Worm (Caenorhabditis elegans): ENCODE measurements around the gene dsl-6.

dsl-6 gene

DNA sequence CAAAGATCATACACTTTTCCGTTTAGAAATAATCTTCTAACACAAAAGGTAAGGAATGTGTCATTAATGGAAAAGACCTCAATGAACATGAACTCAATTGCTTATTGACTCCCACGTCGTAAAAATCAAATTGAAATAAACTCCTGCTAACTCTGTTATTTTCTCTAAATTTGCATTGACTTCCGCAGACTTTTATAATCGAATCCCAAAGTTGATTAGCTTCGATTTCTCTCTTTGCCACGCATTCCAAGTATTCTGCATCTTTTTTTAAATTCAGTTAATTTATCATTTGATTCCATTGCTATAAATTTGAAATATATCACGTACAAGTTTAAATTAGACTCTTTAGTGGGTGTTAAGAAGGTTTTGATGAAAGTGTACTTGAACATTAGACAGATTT, 9.4 kb downstream of the dsl-6 start:
- no peak for TF ChIP-seq unc-62 (GFP tag; optimal IDR thresholded peaks at IDR 0.05)

DNA sequence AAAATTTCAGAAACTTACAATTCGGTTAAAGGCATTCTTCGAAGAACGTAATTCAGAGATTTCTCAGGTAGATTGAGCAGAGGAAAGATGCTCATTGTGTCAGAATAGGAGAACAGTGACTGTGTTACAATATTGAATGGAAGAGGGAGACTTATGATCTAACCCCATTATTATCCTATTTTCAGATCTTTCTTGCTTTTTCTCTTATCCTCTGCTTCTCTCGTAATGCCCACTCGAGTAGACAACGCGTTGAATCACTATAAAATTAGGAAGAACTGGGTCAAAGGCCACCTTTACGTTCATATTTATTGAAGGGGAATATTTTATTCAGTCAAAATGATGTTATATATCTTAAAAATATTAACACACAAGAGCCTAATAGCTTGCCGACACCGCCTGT, 18.9 kb downstream of the dsl-6 start, which contains the start of gene fbxb-76:
Gene fbxb-76, minus strand, starts transcription at position 101 of the 400 bp plus-strand sequence.
- no peak for TF ChIP-seq unc-62 (GFP tag; optimal IDR thresholded peaks at IDR 0.05)

DNA sequence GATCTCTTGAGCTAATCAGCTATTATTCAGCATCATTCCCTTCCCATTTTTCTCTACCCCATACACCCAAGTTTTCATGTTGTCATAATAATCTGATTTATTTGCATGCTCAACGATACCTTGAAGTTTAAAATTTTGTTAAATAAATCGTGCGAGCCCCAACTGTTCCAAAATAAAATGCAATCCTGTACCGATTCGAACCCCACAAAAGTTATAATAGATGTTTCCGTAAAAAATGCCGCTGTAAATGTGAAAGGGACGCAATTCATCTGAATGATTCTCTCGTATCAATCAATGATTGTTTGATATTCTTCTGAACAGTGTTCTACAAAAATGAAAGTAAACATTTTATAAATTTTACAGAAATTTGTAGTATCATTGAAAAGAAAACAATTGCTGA, 20.7 kb downstream of the dsl-6 start:
- no peak for TF ChIP-seq unc-62 (GFP tag; optimal IDR thresholded peaks at IDR 0.05)

DNA sequence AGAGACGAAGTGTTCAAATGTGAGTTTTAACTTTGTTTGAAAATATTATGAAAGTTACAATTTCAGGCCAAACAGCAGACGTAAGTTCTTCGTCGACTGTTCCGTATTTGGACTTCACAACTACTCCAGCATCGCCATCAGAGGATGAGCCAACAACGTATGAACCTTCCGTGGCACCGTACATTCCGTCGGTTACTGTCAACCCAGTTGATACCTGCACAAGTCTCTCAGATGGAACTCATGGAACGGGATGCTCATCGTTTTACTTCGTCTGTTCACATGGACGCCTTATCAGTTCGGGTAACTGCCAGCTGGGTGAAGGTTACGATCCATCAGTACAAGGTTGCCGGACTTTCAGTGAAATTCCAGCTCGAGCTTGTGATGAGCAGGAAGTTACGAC, 22.4 kb downstream of the dsl-6 start:
- no peak for TF ChIP-seq unc-62 (GFP tag; optimal IDR thresholded peaks at IDR 0.05)

DNA sequence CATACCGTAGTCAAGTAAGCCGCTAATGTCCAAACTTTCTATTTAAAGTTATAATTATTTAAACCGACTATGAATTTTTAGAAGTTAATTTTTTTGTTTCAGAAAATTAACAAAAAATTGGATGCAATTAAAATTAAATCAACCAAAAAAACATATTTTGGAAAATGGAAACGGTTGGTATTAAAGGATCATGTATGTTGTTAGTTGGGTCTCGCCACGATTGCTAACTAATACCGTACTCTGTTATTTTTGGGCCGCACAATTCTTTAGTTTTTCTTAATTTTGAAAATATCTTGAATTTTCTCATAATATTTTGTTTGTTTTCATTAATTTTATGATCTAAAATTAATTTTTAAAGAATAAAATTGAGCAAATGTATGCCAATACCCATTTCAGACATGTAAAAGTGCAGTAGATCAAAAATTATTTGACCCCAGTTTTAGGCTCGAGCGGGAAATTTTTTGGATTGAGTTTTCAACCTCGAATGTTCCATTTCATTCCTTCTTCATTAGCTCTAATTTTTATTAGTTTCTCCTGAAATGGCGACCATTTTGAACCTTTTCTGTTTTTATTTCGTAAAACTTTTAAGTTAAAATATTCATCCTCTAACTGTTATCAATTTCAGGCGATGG, 25.6 kb downstream of the dsl-6 start, which contains the start of gene cbd-1:
Gene cbd-1, plus strand, starts transcription at position 626 of the 632 bp plus-strand sequence.
- TF ChIP-seq unc-62 (GFP tag; optimal IDR thresholded peaks at IDR 0.05), result no peak

DNA sequence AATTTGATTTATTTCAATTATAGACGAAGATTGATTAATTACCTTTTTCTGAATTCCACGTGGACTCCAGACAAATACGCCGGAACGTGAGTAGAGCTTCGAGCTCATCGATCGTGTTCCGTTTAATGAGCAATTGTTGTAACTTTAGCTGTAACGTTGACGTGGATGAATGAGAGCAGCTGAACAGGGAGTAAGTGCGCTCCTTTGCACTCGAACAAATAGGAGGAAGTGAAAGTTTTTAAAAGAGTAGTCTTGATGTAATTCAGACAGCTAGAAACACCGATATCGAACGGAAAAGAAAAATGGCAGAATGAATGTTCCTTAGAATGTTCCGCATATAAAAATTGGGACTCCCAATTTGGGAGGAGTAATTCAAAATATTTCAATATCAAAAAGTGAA, 26.5 kb downstream of the dsl-6 start, which contains the start of gene sec-31:
Gene sec-31, minus strand, starts transcription at position 148 of the 400 bp plus-strand sequence.
- TF ChIP-seq unc-62 (GFP tag; optimal IDR thresholded peaks at IDR 0.05), result no peak

DNA sequence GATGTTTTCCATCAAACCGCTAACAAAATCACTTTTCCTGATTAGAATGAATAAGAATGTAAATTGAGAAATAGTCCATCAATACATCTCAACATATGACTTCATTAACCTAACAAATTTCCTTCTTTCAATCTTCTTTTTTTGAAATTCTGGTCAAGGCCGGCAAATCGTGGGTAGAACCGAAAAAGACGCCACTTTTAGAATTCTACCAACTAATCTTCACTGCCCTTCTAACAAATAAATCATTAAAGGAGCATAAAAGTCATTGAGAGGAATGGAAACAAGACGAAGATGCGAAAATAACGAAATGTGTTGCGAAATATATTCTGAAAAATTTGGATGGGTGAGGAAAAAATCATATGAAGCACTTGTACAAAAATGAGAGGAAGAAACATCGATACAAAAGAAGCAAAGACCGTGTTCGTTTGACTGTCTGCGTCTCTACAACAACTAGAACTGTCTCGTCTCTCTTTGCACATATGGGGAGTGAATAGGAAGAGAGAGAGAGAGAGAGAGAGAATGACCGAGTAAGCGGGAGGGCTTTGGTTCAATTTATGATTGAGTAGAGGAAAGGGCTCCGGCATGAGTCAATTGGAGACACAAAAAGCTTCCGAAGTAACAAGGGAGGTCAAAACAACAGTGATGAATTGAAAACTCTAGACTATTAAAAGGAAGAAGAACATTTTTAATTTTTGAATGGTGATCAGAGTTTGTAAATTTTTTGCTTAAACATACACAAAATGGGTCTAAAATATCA, 34.1 kb downstream of the dsl-6 start:
- TF ChIP-seq unc-62 (GFP tag; optimal IDR thresholded peaks at IDR 0.05), result no peak

DNA sequence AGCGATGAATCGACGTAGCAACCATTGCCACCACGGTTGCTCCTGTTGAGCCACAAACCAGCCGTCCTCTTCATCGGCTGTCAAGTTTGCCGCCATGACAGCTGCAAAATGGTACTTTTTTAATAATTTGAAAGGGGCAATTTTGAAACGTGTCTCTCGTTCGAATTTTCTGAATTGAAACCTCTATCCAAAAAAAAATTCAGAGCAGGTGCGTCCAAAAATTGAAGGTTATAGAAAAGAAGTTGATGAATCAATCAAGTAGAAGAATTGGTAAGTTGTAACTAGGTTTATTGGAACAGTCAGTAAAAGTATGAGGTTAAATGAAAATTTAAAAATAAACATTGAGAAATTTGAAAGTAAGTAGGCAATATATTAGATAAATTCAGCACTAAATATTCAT, 36.7 kb downstream of the dsl-6 start, which contains the start of gene T01G1.4:
Gene T01G1.4, minus strand, starts transcription at position 101 of the 400 bp plus-strand sequence.
- TF ChIP-seq unc-62 (GFP tag; optimal IDR thresholded peaks at IDR 0.05), result no peak

DNA sequence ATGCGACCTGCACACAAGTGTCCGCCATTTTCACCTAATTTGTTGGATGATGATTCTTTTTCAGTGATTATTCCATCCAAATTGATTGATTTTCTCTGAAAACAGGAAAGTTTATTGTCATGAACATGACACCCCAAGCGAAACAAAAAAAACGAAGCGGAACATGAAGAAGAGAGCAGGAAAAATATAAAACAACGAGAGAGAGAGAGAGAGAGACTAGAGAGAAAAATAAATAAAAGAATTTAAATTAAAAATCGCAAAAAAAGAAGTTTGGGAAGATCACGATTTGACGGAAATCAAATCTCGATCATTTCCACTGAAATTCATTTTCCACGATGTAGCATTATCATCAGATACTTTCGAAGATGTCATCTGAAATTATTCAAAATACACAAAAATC, 38.3 kb downstream of the dsl-6 start, which contains the start of gene klp-12:
Gene klp-12, minus strand, starts transcription at position 101 of the 400 bp plus-strand sequence.
- TF ChIP-seq unc-62 (GFP tag; optimal IDR thresholded peaks at IDR 0.05), result no peak

DNA sequence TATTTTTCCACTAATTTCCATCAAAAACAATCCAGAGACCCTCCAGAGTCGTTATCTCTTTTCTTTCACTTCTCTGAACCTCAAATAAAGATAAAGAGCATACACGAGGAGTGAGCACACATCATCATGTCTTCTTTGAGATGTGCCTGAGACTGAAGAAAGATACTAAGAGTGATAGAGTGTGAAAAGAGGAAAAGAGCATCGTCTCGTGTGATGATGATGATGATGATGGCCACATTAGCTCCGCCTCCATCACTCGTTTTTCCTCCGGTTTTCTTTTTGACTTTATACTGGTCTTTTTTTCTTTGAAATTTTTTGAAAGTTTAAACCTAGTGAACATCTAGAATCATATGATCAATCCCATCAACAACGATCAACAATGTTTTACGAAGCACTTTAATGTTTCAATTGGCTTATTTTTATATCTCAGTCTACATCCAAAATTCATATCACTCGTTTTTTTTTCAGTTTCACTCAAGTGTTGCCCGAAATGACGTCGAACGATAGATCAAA, 44.1 kb downstream of the dsl-6 start, which contains the start of gene T01G1.2:
Gene T01G1.2, plus strand, starts transcription at position 463 of the 513 bp plus-strand sequence.
- no peak for TF ChIP-seq unc-62 (GFP tag; optimal IDR thresholded peaks at IDR 0.05)

DNA sequence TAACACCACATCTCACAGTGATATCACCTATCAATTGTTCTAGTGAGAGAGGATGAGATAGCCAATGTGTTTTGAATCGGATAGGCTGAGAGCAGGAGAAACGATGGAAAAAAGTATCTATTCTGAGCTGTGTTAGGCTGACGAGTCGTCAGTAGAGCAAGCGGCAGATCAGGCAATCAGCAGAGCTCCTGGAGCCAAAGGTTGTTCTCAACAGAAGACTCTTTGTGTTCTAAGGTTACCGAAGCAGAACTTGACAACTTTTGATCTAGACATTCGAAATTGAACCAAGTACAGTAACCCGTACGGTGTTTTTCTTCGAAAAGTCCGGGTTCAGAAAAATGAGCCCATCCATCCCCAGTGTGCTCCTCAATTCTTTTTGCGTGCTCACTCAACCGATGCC, 45.3 kb downstream of the dsl-6 start:
- TF ChIP-seq unc-62 (GFP tag; optimal IDR thresholded peaks at IDR 0.05), result no peak

DNA sequence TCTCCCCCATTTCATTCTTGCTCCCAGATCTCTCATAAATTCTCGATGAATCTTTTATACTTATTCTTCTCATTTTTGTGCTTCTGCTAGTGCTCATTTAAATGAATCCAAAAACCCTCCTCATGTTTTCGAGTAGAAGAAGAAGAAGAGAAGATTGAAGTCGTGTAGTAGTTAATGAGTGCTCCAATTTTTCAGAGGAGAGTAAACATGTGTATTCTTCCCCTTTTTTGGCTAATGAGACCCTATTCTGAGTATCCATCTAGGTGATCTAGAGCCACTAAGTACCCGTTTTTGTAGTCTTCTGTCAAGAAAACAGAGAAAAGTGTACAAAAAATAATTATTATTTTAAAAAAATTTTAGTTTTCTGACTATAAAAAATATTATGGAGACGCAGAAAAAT, 46.6 kb downstream of the dsl-6 start:
- TF ChIP-seq unc-62 (GFP tag; optimal IDR thresholded peaks at IDR 0.05), result no peak

DNA sequence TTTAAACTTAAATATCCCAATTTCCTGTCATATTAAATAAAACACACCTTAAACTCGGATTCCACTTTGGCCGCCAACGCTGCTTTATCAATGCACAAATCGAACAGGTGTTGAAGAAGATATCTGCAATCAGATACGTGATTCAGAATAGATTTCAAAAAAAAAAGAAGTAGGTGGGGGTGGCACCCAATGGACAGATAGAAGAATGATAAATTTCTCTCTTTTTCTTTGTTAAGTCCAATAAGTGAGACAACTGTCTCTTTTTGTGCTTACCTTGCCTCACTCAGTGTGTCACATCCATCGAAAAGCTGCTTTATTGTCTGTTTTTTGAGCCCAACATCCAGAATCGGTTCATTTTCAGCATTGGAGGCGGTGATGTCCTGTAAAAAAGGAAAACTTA, 47.3 kb downstream of the dsl-6 start:
- no peak for TF ChIP-seq unc-62 (GFP tag; optimal IDR thresholded peaks at IDR 0.05)

DNA sequence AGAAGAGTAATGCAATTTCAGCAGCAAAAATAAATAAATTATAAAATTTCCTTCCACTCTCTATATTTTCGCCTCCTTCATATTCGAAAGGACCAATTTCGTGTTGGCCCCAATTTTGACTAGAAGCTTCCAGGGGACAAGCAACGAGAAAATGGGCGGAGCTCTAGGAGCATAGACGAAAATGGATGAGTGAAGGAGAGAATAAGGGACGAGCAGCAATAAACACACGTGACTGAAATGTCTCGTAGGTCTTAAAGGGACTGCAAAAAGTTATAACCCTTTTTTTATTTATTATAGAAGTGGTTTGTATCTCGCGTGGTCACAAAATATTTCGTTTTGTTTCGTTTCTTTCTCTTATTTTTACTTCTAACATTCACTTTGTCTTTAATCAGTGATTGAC, 48.4 kb downstream of the dsl-6 start:
- no peak for TF ChIP-seq unc-62 (GFP tag; optimal IDR thresholded peaks at IDR 0.05)

DNA sequence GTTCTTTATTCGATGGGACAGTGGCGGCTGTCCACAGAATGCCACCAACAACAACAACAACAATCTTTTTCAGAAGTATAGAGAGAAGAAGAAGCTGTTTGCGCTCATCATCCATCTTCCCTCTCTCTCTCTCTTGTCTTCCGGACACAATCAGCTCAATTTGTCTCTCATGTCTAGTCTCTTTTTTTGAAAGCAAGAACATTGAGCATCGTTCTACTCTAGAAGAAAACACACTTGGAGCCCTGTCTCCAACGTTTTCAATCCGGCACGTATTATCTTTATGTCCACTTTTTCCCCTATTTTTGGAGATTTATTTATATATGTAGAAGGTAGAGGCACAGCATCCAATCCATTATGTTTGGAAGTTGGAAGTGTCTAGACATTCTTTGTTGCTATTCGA, 49.3 kb downstream of the dsl-6 start:
- no peak for TF ChIP-seq unc-62 (GFP tag; optimal IDR thresholded peaks at IDR 0.05)

DNA sequence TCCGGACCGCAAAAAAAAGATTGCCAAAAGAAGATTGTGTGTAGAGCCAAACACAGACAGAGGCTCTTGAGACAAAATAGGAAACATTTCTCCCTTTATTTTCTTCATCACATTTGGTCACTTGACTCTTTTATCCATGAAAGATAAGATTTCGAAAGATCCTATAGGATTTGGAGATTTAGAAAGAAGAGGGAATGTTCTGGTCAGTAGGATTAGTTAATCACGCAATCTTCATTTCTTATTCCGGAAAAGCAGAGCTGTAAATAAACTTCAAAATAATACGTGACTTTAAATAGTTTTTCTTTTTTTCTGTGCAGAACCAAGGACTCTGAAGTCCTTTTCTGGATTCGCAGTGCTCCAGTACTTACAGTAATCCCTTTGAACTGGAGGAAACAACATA, 50.8 kb downstream of the dsl-6 start:
- no peak for TF ChIP-seq unc-62 (GFP tag; optimal IDR thresholded peaks at IDR 0.05)

Data from whole organism, dauer.